Worm (Caenorhabditis elegans) whole organism, early embryonic: ENCODE results near the gene rpt-3.

Source experiments
- B0310.2 ChIP-seq: sonication (generic microtip); optimal IDR thresholded peaks from 2 replicates; lab custom pipeline; 2016; ENCODE audit warnings: mild to moderate bottlenecking, missing genetic modification characterization, missing compliant biosample characterization
- ama-1 ChIP-seq: fragments of 150-350 bp; optimal IDR thresholded peaks from 2 replicates; lab custom pipeline; 2014
- ceh-13 ChIP-seq: fragments of 200-800 bp; sonication (Bioruptor generic); optimal IDR thresholded peaks from 2 replicates; lab custom pipeline; 2018; ENCODE audit warnings: mild to moderate bottlenecking, missing genetic modification characterization, missing compliant biosample characterization
- flt-1 ChIP-seq: fragments of 200-800 bp; sonication (Bioruptor generic); IDR thresholded peaks from 2 replicates; pipeline ENCODE4 v1.3.6; 2022; ENCODE audit warnings: missing genetic modification characterization, missing compliant biosample characterization
- hmbx-1 ChIP-seq: sonication (generic microtip); optimal IDR thresholded peaks from 2 replicates; lab custom pipeline; 2016; ENCODE audit warnings: mild to moderate bottlenecking, missing genetic modification characterization, missing compliant biosample characterization
- hmg-4 ChIP-seq: fragments of 200-800 bp; sonication (Bioruptor generic); optimal IDR thresholded peaks from 2 replicates; lab custom pipeline; 2018; ENCODE audit warnings: mild to moderate bottlenecking, missing genetic modification characterization, missing compliant biosample characterization
- pes-1 ChIP-seq: fragments of 200-800 bp; sonication (Bioruptor generic); IDR thresholded peaks from 2 replicates; pipeline ENCODE4 v1.3.6; 2022; ENCODE audit warnings: missing genetic modification reagents, missing genetic modification characterization, missing compliant biosample characterization
- scrt-1 ChIP-seq: fragments of 200-800 bp; sonication (Bioruptor generic); IDR thresholded peaks from 2 replicates; pipeline ENCODE4 v1.3.6; 2022; ENCODE audit warnings: missing genetic modification characterization, missing compliant biosample characterization
- sea-1 ChIP-seq: fragments of 200-800 bp; sonication (Bioruptor generic); conservative IDR thresholded peaks from 2 replicates; pipeline ENCODE4 v1.3.6; 2022; ENCODE audit warnings: missing genetic modification characterization, missing compliant biosample characterization
- tbx-11 ChIP-seq: fragments of 200-800 bp; sonication (Bioruptor generic); IDR thresholded peaks from 2 replicates; pipeline ENCODE4 v1.3.6; 2022; ENCODE audit warnings: missing genetic modification characterization, missing compliant biosample characterization
- tbx-37 ChIP-seq: fragments of 200-800 bp; sonication (Bioruptor generic); conservative IDR thresholded peaks from 2 replicates; pipeline ENCODE4 v1.3.6; 2022; ENCODE audit warnings: missing genetic modification reagents, missing genetic modification characterization, missing compliant biosample characterization

ce11 chrIII:6463679-6464078 is 25.9 kb upstream of the rpt-3 start, which contains the start of gene dlc-1:
- no peak for TF ChIP-seq ceh-13 (GFP tag; lab: Kevin White, UChicago)
- TF ChIP-seq hmg-4 = no peak
- no peak for TF ChIP-seq ama-1
- no peak for TF ChIP-seq tbx-37
- TF ChIP-seq B0310.2 (tag; lab: Kevin White, UChicago) = no peak
- no peak for TF ChIP-seq tbx-11 (GFP tag; lab: Robert Waterston, UW)
- TF ChIP-seq sea-1 (GFP tag; lab: Robert Waterston, UW) = no peak
- no peak for TF ChIP-seq pes-1
- TF ChIP-seq flt-1 (GFP tag; lab: Robert Waterston, UW) = no peak
- no peak for TF ChIP-seq scrt-1
- no peak for TF ChIP-seq hmbx-1
